Worm (Caenorhabditis elegans) whole organism, L3 larva: ENCODE results near the gene scly-1.

Experiments
- R02D3.7 ChIP-seq: fragments of 150-350 bp; optimal IDR thresholded peaks from 2 replicates; lab custom pipeline; 2014; ENCODE audit warnings: missing biosample characterization, missing genetic modification characterization
- elt-3 ChIP-seq, 3 experiments: fragments of 150-350 bp in 1 of 3; sonication (generic microtip) in 2 of 3; optimal IDR thresholded peaks; 2 replicates in 2 of 3; 4 replicates in 1 of 3; lab custom pipeline; 2014 to 2017; ENCODE audit warnings: missing biosample characterization in 3 of 3, missing genetic modification characterization in 3 of 3
- fos-1 ChIP-seq: fragments of 150-350 bp; optimal IDR thresholded peaks from 2 replicates; lab custom pipeline; 2014; ENCODE audit warnings: missing biosample characterization, missing genetic modification characterization
- jun-1 ChIP-seq: fragments of 150-350 bp; optimal IDR thresholded peaks from 2 replicates; lab custom pipeline; 2014; ENCODE audit warnings: missing biosample characterization, missing genetic modification reagents, missing genetic modification characterization
- lin-39 ChIP-seq: fragments of 150-350 bp; optimal IDR thresholded peaks from 2 replicates; lab custom pipeline; 2018; ENCODE audit warnings: missing biosample characterization, missing genetic modification reagents, missing genetic modification characterization
- nhr-237 ChIP-seq: fragments of 150-350 bp; optimal IDR thresholded peaks from 2 replicates; lab custom pipeline; 2014; ENCODE audit warnings: missing biosample characterization, missing genetic modification characterization
- pqm-1 ChIP-seq: fragments of 150-350 bp; optimal IDR thresholded peaks from 2 replicates; lab custom pipeline; 2017; ENCODE audit warnings: missing biosample characterization, missing genetic modification characterization, inconsistent platforms
- sea-2 ChIP-seq: fragments of 150-350 bp; sonication (generic microtip); optimal IDR thresholded peaks from 4 replicates; lab custom pipeline; 2014; ENCODE audit warnings: missing biosample characterization, missing genetic modification reagents, missing genetic modification characterization
- tbx-2 ChIP-seq: sonication (generic microtip); optimal IDR thresholded peaks from 2 replicates; lab custom pipeline; 2016; ENCODE audit warnings: mild to moderate bottlenecking, missing genetic modification characterization, missing compliant biosample characterization
- ztf-11 ChIP-seq: fragments of 150-350 bp; optimal IDR thresholded peaks from 2 replicates; lab custom pipeline; 2014; ENCODE audit warnings: missing biosample characterization, missing genetic modification characterization

ce11 chrII:6235432-6236092 is 45.3 kb downstream of the scly-1 start, which contains the start of gene T24H7.9:
- TF ChIP-seq elt-3 (tag; optimal IDR thresholded peaks at IDR 0.05; lab: Kevin White, UChicago) (no peak), nhr-237 (tag; lab: Kevin White, UChicago) (no peak), ztf-11 (tag; lab: Kevin White, UChicago) (no peak), jun-1 (tag; lab: Kevin White, UChicago) (no peak), sea-2 (GFP tag; lab: Kevin White, UChicago) (no peak), R02D3.7 (no peak), pqm-1 (tag; lab: Kevin White, UChicago) (no peak), lin-39 (tag; lab: Kevin White, UChicago) (no peak), fos-1 (tag; lab: Kevin White, UChicago) (no peak), tbx-2 (tag; lab: Kevin White, UChicago) (no peak)
